Worm (Caenorhabditis elegans) whole organism, young adult: ENCODE data around the gene ucr-2.2.
A peak's percentile ranks its signal among the peaks of the same experiment; 100 is the strongest.

Source experiments
- F23B12.7 ChIP-seq: sonication (generic microtip); optimal IDR thresholded peaks from 2 replicates; lab custom pipeline; 2017; ENCODE audit warnings: missing genetic modification characterization, mild to moderate bottlenecking, missing compliant biosample characterization, antibody characterized with exemption, moderate library complexity; ENCODE audit not compliant: insufficient read depth
- F49E8.2 ChIP-seq: sonication (generic microtip); optimal IDR thresholded peaks from 3 replicates; lab custom pipeline; 2017; ENCODE audit warnings: missing genetic modification characterization, mild to moderate bottlenecking, missing compliant biosample characterization, antibody characterized with exemption, moderate library complexity; ENCODE audit not compliant: insufficient read depth
- F57A8.1 ChIP-seq: fragments of 200-800 bp; sonication (Bioruptor generic); optimal IDR thresholded peaks from 2 replicates; lab custom pipeline; 2018; ENCODE audit warnings: mild to moderate bottlenecking, missing genetic modification characterization, moderate library complexity, missing compliant biosample characterization
- K11D2.4 ChIP-seq: fragments of 200-800 bp; sonication (Bioruptor generic); IDR thresholded peaks from 2 replicates; pipeline ENCODE4 v1.3.6; 2022; ENCODE audit warnings: missing genetic modification reagents, missing genetic modification characterization, missing compliant biosample characterization
- K12H6.12 ChIP-seq: fragments of 200-800 bp; sonication (Bioruptor generic); optimal IDR thresholded peaks from 2 replicates; lab custom pipeline; 2018; ENCODE audit warnings: mild to moderate bottlenecking, missing genetic modification characterization, missing compliant biosample characterization
- Y79H2A.3 ChIP-seq: fragments of 200-800 bp; sonication (Bioruptor generic); conservative IDR thresholded peaks from 2 replicates; pipeline ENCODE4 v1.3.6; 2022; ENCODE audit warnings: missing genetic modification reagents, missing genetic modification characterization, missing compliant biosample characterization
- Y95B8A.8 ChIP-seq: fragments of 200-800 bp; sonication (Bioruptor generic); IDR thresholded peaks from 2 replicates; pipeline ENCODE4 v1.3.6; 2022; ENCODE audit warnings: missing genetic modification reagents, missing genetic modification characterization, missing compliant biosample characterization
- akir-1 ChIP-seq: fragments of 200-800 bp; sonication (Bioruptor generic); optimal IDR thresholded peaks from 2 replicates; lab custom pipeline; 2018; ENCODE audit warnings: mild to moderate bottlenecking, missing genetic modification characterization, moderate library complexity, missing compliant biosample characterization
- ccch-3 ChIP-seq: fragments of 200-800 bp; sonication (Bioruptor generic); optimal IDR thresholded peaks from 2 replicates; lab custom pipeline; 2018; ENCODE audit warnings: mild to moderate bottlenecking, missing genetic modification characterization, missing compliant biosample characterization
- cebp-1 ChIP-seq, 2 experiments: fragments of 200-800 bp in 1 of 2; sonication (Bioruptor generic) in 1 of 2; sonication (generic microtip) in 1 of 2; IDR thresholded peaks in 1 of 2; optimal IDR thresholded peaks in 1 of 2; 2 replicates each; pipeline versions ENCODE4 v1.3.6 to Lab custom; 2017 to 2022; ENCODE audit warnings: missing compliant biosample characterization in 2 of 2, missing genetic modification characterization in 2 of 2, mild to moderate bottlenecking in 1 of 2, missing genetic modification reagents in 1 of 2, moderate library complexity in 1 of 2
- cebp-2 ChIP-seq: fragments of 200-800 bp; sonication (Bioruptor generic); IDR thresholded peaks from 2 replicates; pipeline ENCODE4 v1.3.6; 2022; ENCODE audit warnings: missing genetic modification characterization, missing compliant biosample characterization
- ceh-100 ChIP-seq: fragments of 200-800 bp; sonication (Bioruptor generic); IDR thresholded peaks from 2 replicates; pipeline ENCODE4 v1.3.6; 2022; ENCODE audit warnings: missing genetic modification reagents, missing genetic modification characterization, missing compliant biosample characterization
- ceh-40 ChIP-seq: fragments of 200-800 bp; sonication (Bioruptor generic); IDR thresholded peaks from 2 replicates; pipeline ENCODE4 v1.3.6; 2022; ENCODE audit warnings: missing genetic modification characterization, missing compliant biosample characterization
- die-1 ChIP-seq: sonication (generic microtip); optimal IDR thresholded peaks from 2 replicates; lab custom pipeline; 2016; ENCODE audit warnings: missing genotype, mild to moderate bottlenecking, missing genetic modification characterization, missing compliant biosample characterization
- dox-1 ChIP-seq: fragments of 200-800 bp; sonication (Bioruptor generic); IDR thresholded peaks from 2 replicates; pipeline ENCODE4 v1.3.6; 2022; ENCODE audit warnings: missing genetic modification reagents, missing genetic modification characterization, missing compliant biosample characterization
- efl-1 ChIP-seq: fragments of 150-350 bp; optimal IDR thresholded peaks from 2 replicates; lab custom pipeline; 2014; ENCODE audit warnings: missing biosample characterization, missing genetic modification reagents, missing genetic modification characterization
- gei-17 ChIP-seq: fragments of 200-800 bp; sonication (Bioruptor generic); optimal IDR thresholded peaks from 2 replicates; lab custom pipeline; 2018; ENCODE audit warnings: mild to moderate bottlenecking, missing genetic modification characterization, missing compliant biosample characterization
- hrde-1 ChIP-seq: sonication (generic microtip); optimal IDR thresholded peaks from 2 replicates; lab custom pipeline; 2016; ENCODE audit warnings: missing genetic modification characterization, mild to moderate bottlenecking, missing compliant biosample characterization, moderate library complexity, missing genotype, missing genetic modification reagents, borderline replicate concordance
- let-526 ChIP-seq: fragments of 200-800 bp; sonication (Bioruptor generic); IDR thresholded peaks from 2 replicates; pipeline ENCODE4 v1.3.6; 2022; ENCODE audit warnings: missing genetic modification reagents, missing genetic modification characterization, missing compliant biosample characterization
- lin-35 ChIP-seq, 3 experiments: fragments of 150-350 bp in 2 of 3; sonication (generic microtip) in 1 of 3; optimal IDR thresholded peaks; 2 replicates each; lab custom pipeline; 2014 to 2018; ENCODE audit warnings: missing biosample characterization in 3 of 3, missing genetic modification characterization in 3 of 3, missing genetic modification reagents in 3 of 3
- lin-40 ChIP-seq: sonication (generic microtip); optimal IDR thresholded peaks from 2 replicates; lab custom pipeline; 2016; ENCODE audit warnings: missing genetic modification characterization, mild to moderate bottlenecking, missing compliant biosample characterization, missing genotype, missing genetic modification reagents
- lsl-1 ChIP-seq: fragments of 200-800 bp; sonication (Bioruptor generic); optimal IDR thresholded peaks from 2 replicates; lab custom pipeline; 2018; ENCODE audit warnings: mild to moderate bottlenecking, missing genetic modification characterization, moderate library complexity, missing compliant biosample characterization
- madf-10 ChIP-seq: sonication (generic microtip); optimal IDR thresholded peaks from 2 replicates; lab custom pipeline; 2016; ENCODE audit warnings: mild to moderate bottlenecking, missing genetic modification characterization, missing compliant biosample characterization
- madf-6 ChIP-seq: fragments of 200-800 bp; sonication (Bioruptor generic); IDR thresholded peaks from 2 replicates; pipeline ENCODE4 v1.3.6; 2022; ENCODE audit warnings: missing genetic modification reagents, missing genetic modification characterization, missing compliant biosample characterization
- mcd-1 ChIP-seq: fragments of 200-800 bp; sonication (Bioruptor generic); IDR thresholded peaks from 2 replicates; pipeline ENCODE4 v1.3.6; 2022; ENCODE audit warnings: missing genetic modification reagents, missing genetic modification characterization, missing compliant biosample characterization
- mes-4 ChIP-seq: sonication (generic microtip); optimal IDR thresholded peaks from 2 replicates; lab custom pipeline; 2016; ENCODE audit warnings: missing genotype, missing genetic modification characterization, missing compliant biosample characterization
- nfya-1 ChIP-seq: sonication (generic microtip); optimal IDR thresholded peaks from 2 replicates; lab custom pipeline; 2017; ENCODE audit warnings: antibody characterized with exemption, missing compliant biosample characterization, missing genetic modification characterization, borderline replicate concordance; ENCODE audit not compliant: insufficient read depth
- nfya-2 ChIP-seq: fragments of 200-800 bp; sonication (Bioruptor generic); IDR thresholded peaks from 2 replicates; pipeline ENCODE4 v1.3.6; 2022; ENCODE audit warnings: missing genetic modification reagents, missing genetic modification characterization, missing compliant biosample characterization
- nfyb-1 ChIP-seq: fragments of 200-800 bp; sonication (Bioruptor generic); IDR thresholded peaks from 2 replicates; pipeline ENCODE4 v1.3.6; 2022; ENCODE audit warnings: missing genetic modification reagents, missing genetic modification characterization, missing compliant biosample characterization
- nhr-27 ChIP-seq: fragments of 200-800 bp; sonication (Bioruptor generic); optimal IDR thresholded peaks from 2 replicates; lab custom pipeline; 2018; ENCODE audit warnings: mild to moderate bottlenecking, missing genetic modification characterization, moderate library complexity, missing compliant biosample characterization
- pbrm-1 ChIP-seq: fragments of 200-800 bp; sonication (Bioruptor generic); IDR thresholded peaks from 2 replicates; pipeline ENCODE4 v1.3.6; 2022; ENCODE audit warnings: missing genetic modification reagents, missing genetic modification characterization, missing compliant biosample characterization
- pha-4 ChIP-seq: fragments of 150-350 bp; sonication (generic microtip); optimal IDR thresholded peaks from 2 replicates; lab custom pipeline; 2014; ENCODE audit warnings: missing biosample characterization, missing genetic modification reagents, missing genetic modification characterization
- rec-8 ChIP-seq, 2 experiments: sonication (generic microtip); optimal IDR thresholded peaks; 2 replicates each; lab custom pipeline; 2016; ENCODE audit warnings: mild to moderate bottlenecking in 2 of 2, missing genetic modification characterization in 2 of 2, missing genetic modification reagents in 2 of 2, missing genotype in 2 of 2, missing biosample characterization in 1 of 2, missing compliant biosample characterization in 1 of 2, moderate library complexity in 1 of 2
- repo-1 ChIP-seq: sonication (generic microtip); optimal IDR thresholded peaks from 2 replicates; lab custom pipeline; 2017; ENCODE audit warnings: mild to moderate bottlenecking, missing genetic modification characterization, missing compliant biosample characterization
- snpc-1.3 ChIP-seq: sonication (generic microtip); optimal IDR thresholded peaks from 2 replicates; lab custom pipeline; 2017; ENCODE audit warnings: missing genetic modification characterization, mild to moderate bottlenecking, missing compliant biosample characterization, antibody characterized with exemption, moderate library complexity, missing genotype, missing genetic modification reagents; ENCODE audit not compliant: insufficient read depth
- snpc-4 ChIP-seq, 5 experiments: fragments of 150-350 bp in 1 of 5; sonication (generic microtip) in 4 of 5; optimal IDR thresholded peaks; 2 replicates each; lab custom pipeline; 2014 to 2018; ENCODE audit warnings: missing genetic modification characterization in 5 of 5, missing biosample characterization in 3 of 5, antibody characterized with exemption in 2 of 5, mild to moderate bottlenecking in 2 of 5, missing compliant biosample characterization in 2 of 5, missing genotype in 2 of 5, moderate library complexity in 2 of 5, missing genetic modification reagents in 1 of 5
- tbp1 ChIP-seq: fragments of 200-800 bp; sonication (Bioruptor generic); optimal IDR thresholded peaks from 2 replicates; lab custom pipeline; 2018; ENCODE audit warnings: mild to moderate bottlenecking, missing genetic modification characterization, missing compliant biosample characterization
- tlf-1 ChIP-seq: fragments of 200-800 bp; sonication (Bioruptor generic); optimal IDR thresholded peaks from 2 replicates; lab custom pipeline; 2018; ENCODE audit warnings: mild to moderate bottlenecking, missing genetic modification characterization, missing compliant biosample characterization
- unc-62 ChIP-seq: fragments of 150-350 bp; optimal IDR thresholded peaks from 2 replicates; lab custom pipeline; 2014; ENCODE audit warnings: missing biosample characterization, missing genetic modification reagents, missing genetic modification characterization
- zfh-2 ChIP-seq: fragments of 200-800 bp; sonication (Bioruptor generic); conservative IDR thresholded peaks from 2 replicates; pipeline ENCODE4 v1.3.6; 2022; ENCODE audit warnings: missing genetic modification reagents, missing genetic modification characterization, missing compliant biosample characterization
- zim-3 ChIP-seq: sonication (generic microtip); optimal IDR thresholded peaks from 2 replicates; lab custom pipeline; 2017; ENCODE audit warnings: mild to moderate bottlenecking, missing genetic modification characterization, moderate library complexity, missing compliant biosample characterization
- ztf-22 ChIP-seq: fragments of 200-800 bp; sonication (Bioruptor generic); optimal IDR thresholded peaks from 2 replicates; lab custom pipeline; 2018; ENCODE audit warnings: mild to moderate bottlenecking, missing genetic modification characterization, moderate library complexity, missing compliant biosample characterization
- ztf-25 ChIP-seq: fragments of 200-800 bp; sonication (Bioruptor generic); IDR thresholded peaks from 2 replicates; pipeline ENCODE4 v1.3.6; 2022; ENCODE audit warnings: missing genetic modification reagents, missing genetic modification characterization, missing compliant biosample characterization
- ztf-26 ChIP-seq: sonication (generic microtip); optimal IDR thresholded peaks from 2 replicates; lab custom pipeline; 2017; ENCODE audit warnings: missing genetic modification characterization, missing compliant biosample characterization
- ztf-6 ChIP-seq: fragments of 200-800 bp; sonication (Bioruptor generic); IDR thresholded peaks from 2 replicates; pipeline ENCODE4 v1.3.6; 2022; ENCODE audit warnings: missing genetic modification reagents, missing genetic modification characterization, missing compliant biosample characterization

ucr-2.2 gene

ce11 chrX:15188986-15189675 lies 15.4 kb downstream of the ucr-2.2 start (continued):
- TF ChIP-seq gei-17 (GFP tag; lab: Kevin White, UChicago) (no peak), let-526 (GFP tag; lab: Robert Waterston, UW) (no peak), mes-4 (tag; lab: Kevin White, UChicago) (no peak), ztf-6 (no peak), dox-1 (peak; percentile 32; the same call in 1 of the 2 replicates), ztf-22 (GFP tag; lab: Kevin White, UChicago) (no peak), nfya-2 (GFP tag; lab: Robert Waterston, UW) (no peak), lsl-1 (GFP tag; lab: Kevin White, UChicago) (no peak), ztf-26 (tag; lab: Kevin White, UChicago) (no peak), die-1 (tag; lab: Kevin White, UChicago) (no peak), K12H6.12 (tag; lab: Kevin White, UChicago) (peak; percentile 41), nfya-1 (no peak), F57A8.1 (GFP tag; lab: Kevin White, UChicago) (no peak), ceh-40 (no peak), K11D2.4 (GFP tag; lab: Robert Waterston, UW) (peak; percentile 70; the same call in 1 of the 2 replicates), nhr-27 (tag; lab: Kevin White, UChicago) (no peak), zim-3 (tag; lab: Kevin White, UChicago) (no peak), akir-1 (GFP tag; lab: Kevin White, UChicago) (no peak), repo-1 (tag; lab: Kevin White, UChicago) (no peak), cebp-1 (GFP tag; IDR thresholded peaks at IDR 0.05; lab: Robert Waterston, UW) (no peak), cebp-1 (tag; optimal IDR thresholded peaks at IDR 0.05; lab: Kevin White, UChicago) (peak; percentile 68), F23B12.7 (tag; lab: Kevin White, UChicago) (no peak), unc-62 (GFP tag; lab: Kevin White, UChicago) (no peak), zfh-2 (GFP tag; lab: Robert Waterston, UW) (peak; percentile 93), tlf-1 (GFP tag; lab: Kevin White, UChicago) (no peak), mcd-1 (GFP tag; lab: Robert Waterston, UW) (peak; percentile 24; the same call in 1 of the 2 replicates), lin-35 (GFP tag; optimal IDR thresholded peaks at IDR 0.05; lab: Kevin White, UChicago) (peak in 1 of 3 experiments; percentile 43), F49E8.2 (tag; lab: Kevin White, UChicago) (no peak), Y79H2A.3 (GFP tag; lab: Robert Waterston, UW) (no peak), snpc-4 (GFP tag; optimal IDR thresholded peaks at IDR 0.05; lab: Kevin White, UChicago) (no peak), snpc-4 (tag; optimal IDR thresholded peaks at IDR 0.05; lab: Kevin White, UChicago) (peak in 1 of 4 experiments; percentile 9), lin-40 (tag; lab: Kevin White, UChicago) (peak; percentile 43), hrde-1 (tag; lab: Kevin White, UChicago) (no peak), madf-10 (peak; percentile 36), nfyb-1 (0 out of 2 replicates have a peak, but pooled peaks have one; percentile 19), madf-6 (GFP tag; lab: Robert Waterston, UW) (no peak), efl-1 (GFP tag; lab: Kevin White, UChicago) (no peak), Y95B8A.8 (GFP tag; lab: Robert Waterston, UW) (no peak), tbp1 (GFP tag; lab: Kevin White, UChicago) (no peak), pbrm-1 (GFP tag; lab: Robert Waterston, UW) (no peak), pha-4 (tag; lab: Kevin White, UChicago) (no peak), ceh-100 (GFP tag; lab: Robert Waterston, UW) (no peak), ccch-3 (GFP tag; lab: Kevin White, UChicago) (no peak), snpc-1.3 (tag; lab: Kevin White, UChicago) (no peak), rec-8 (tag; optimal IDR thresholded peaks at IDR 0.05; lab: Kevin White, UChicago) (no peak), ztf-25 (GFP tag; lab: Robert Waterston, UW) (no peak), cebp-2 (GFP tag; lab: Robert Waterston, UW) (no peak)
